Worm (Caenorhabditis elegans) whole organism, L1 larva: ENCODE data around the gene cisd-3.2.

Source experiments
- aha-1 ChIP-seq: fragments of 150-350 bp; optimal IDR thresholded peaks from 2 replicates; lab custom pipeline; 2014; ENCODE audit warnings: missing biosample characterization, missing genetic modification characterization
- ceh-63 ChIP-seq: fragments of 200-800 bp; sonication (Bioruptor generic); optimal IDR thresholded peaks from 2 replicates; lab custom pipeline; 2018; ENCODE audit warnings: mild to moderate bottlenecking, missing genetic modification characterization, missing compliant biosample characterization
- ceh-8 ChIP-seq: fragments of 200-800 bp; sonication (Bioruptor generic); optimal IDR thresholded peaks from 2 replicates; lab custom pipeline; 2018; ENCODE audit warnings: mild to moderate bottlenecking, missing genetic modification characterization, moderate library complexity, missing compliant biosample characterization
- dpl-1 ChIP-seq, 3 experiments: fragments of 150-350 bp in 2 of 3; sonication (generic microtip) in 1 of 3; optimal IDR thresholded peaks; 2 replicates each; lab custom pipeline; 2014 to 2017; ENCODE audit warnings: missing biosample characterization in 3 of 3, missing genetic modification characterization in 3 of 3, missing genetic modification reagents in 3 of 3
- dsc-1 ChIP-seq: sonication (generic microtip); optimal IDR thresholded peaks from 2 replicates; lab custom pipeline; 2016; ENCODE audit warnings: mild to moderate bottlenecking, missing genetic modification characterization, missing compliant biosample characterization
- efl-3 ChIP-seq: fragments of 200-800 bp; sonication (Bioruptor generic); optimal IDR thresholded peaks from 2 replicates; lab custom pipeline; 2018; ENCODE audit warnings: mild to moderate bottlenecking, missing genetic modification characterization, missing compliant biosample characterization
- fkh-10 ChIP-seq: sonication (generic microtip); optimal IDR thresholded peaks from 2 replicates; lab custom pipeline; 2017; ENCODE audit warnings: missing biosample characterization, missing genetic modification reagents, missing genetic modification characterization
- jun-1 ChIP-seq: fragments of 150-350 bp; optimal IDR thresholded peaks from 2 replicates; lab custom pipeline; 2014; ENCODE audit warnings: missing biosample characterization, missing genetic modification reagents, missing genetic modification characterization
- lir-3 ChIP-seq: sonication (generic microtip); optimal IDR thresholded peaks from 2 replicates; lab custom pipeline; 2016; ENCODE audit warnings: mild to moderate bottlenecking, missing genetic modification characterization, moderate library complexity, missing compliant biosample characterization; ENCODE audit not compliant: poor library complexity
- lsy-2 ChIP-seq, 2 experiments: fragments of 150-350 bp; optimal IDR thresholded peaks; 2 replicates each; lab custom pipeline; 2014; ENCODE audit warnings: missing biosample characterization in 2 of 2, missing genetic modification characterization in 2 of 2
- mab-9 ChIP-seq: fragments of 200-800 bp; sonication (Bioruptor generic); IDR thresholded peaks from 2 replicates; pipeline ENCODE4 v1.3.6; 2022; ENCODE audit warnings: missing genetic modification reagents, missing genetic modification characterization, missing compliant biosample characterization
- mdl-1 ChIP-seq, 2 experiments: fragments of 150-350 bp; optimal IDR thresholded peaks; 2 replicates each; lab custom pipeline; 2014 to 2017; ENCODE audit warnings: missing biosample characterization in 2 of 2, missing genetic modification characterization in 2 of 2, inconsistent platforms in 1 of 2
- nhr-28 ChIP-seq: fragments of 150-350 bp; optimal IDR thresholded peaks from 2 replicates; lab custom pipeline; 2014; ENCODE audit warnings: missing biosample characterization, missing genetic modification characterization
- nhr-71 ChIP-seq: sonication (generic microtip); optimal IDR thresholded peaks from 2 replicates; lab custom pipeline; 2016; ENCODE audit warnings: mild to moderate bottlenecking, missing genetic modification characterization, moderate library complexity, missing compliant biosample characterization
- nhr-85 ChIP-seq: sonication (generic microtip); peaks from one replicate; lab custom pipeline; 2016; ENCODE audit warnings: missing genetic modification characterization, inconsistent platforms, missing compliant biosample characterization
- snpc-4 ChIP-seq: fragments of 150-350 bp; optimal IDR thresholded peaks from 2 replicates; lab custom pipeline; 2014; ENCODE audit warnings: missing biosample characterization, missing genetic modification characterization
- unc-86 ChIP-seq: sonication (generic microtip); optimal IDR thresholded peaks from 2 replicates; lab custom pipeline; 2016; ENCODE audit warnings: missing genetic modification characterization, missing compliant biosample characterization
- ztf-4 ChIP-seq: fragments of 150-350 bp; optimal IDR thresholded peaks from 2 replicates; lab custom pipeline; 2014; ENCODE audit warnings: missing biosample characterization, missing genetic modification characterization

The cisd-3.2 gene

ce11 chrIII:1591681-1592080 is 51.4 kb downstream of the cisd-3.2 start (continued):
- TF ChIP-seq ztf-4 (tag; lab: Kevin White, UChicago) (no peak), nhr-28 (tag; lab: Kevin White, UChicago) (no peak), dsc-1 (tag; lab: Kevin White, UChicago) (peak; percentile 9), jun-1 (no peak), efl-3 (GFP tag; lab: Kevin White, UChicago) (no peak), lsy-2 (tag; optimal IDR thresholded peaks at IDR 0.05; lab: Kevin White, UChicago) (peak; percentile 20 to 58), fkh-10 (GFP tag; lab: Kevin White, UChicago) (no peak), nhr-71 (peak; percentile 61), ceh-8 (GFP tag; lab: Kevin White, UChicago) (no peak), mdl-1 (tag; optimal IDR thresholded peaks at IDR 0.05; lab: Kevin White, UChicago) (no peak), dpl-1 (GFP tag; optimal IDR thresholded peaks at IDR 0.05; lab: Kevin White, UChicago) (peak in 1 of 3 experiments; percentile 2), nhr-85 (tag; lab: Kevin White, UChicago) (no peak), mab-9 (no peak), snpc-4 (no peak), lir-3 (tag; lab: Kevin White, UChicago) (no peak), aha-1 (no peak), ceh-63 (GFP tag; lab: Kevin White, UChicago) (no peak), unc-86 (tag; lab: Kevin White, UChicago) (peak; percentile 51)
